Worm (Caenorhabditis elegans) whole organism, young adult: ENCODE data around the gene irld-51.

Experiments used
- F49E8.2 ChIP-seq: sonication (generic microtip); optimal IDR thresholded peaks from 3 replicates; lab custom pipeline; 2017; ENCODE audit warnings: missing genetic modification characterization, mild to moderate bottlenecking, missing compliant biosample characterization, antibody characterized with exemption, moderate library complexity; ENCODE audit not compliant: insufficient read depth
- Y53F4B.3 ChIP-seq: fragments of 200-800 bp; sonication (Bioruptor generic); IDR thresholded peaks from 2 replicates; pipeline ENCODE4 v1.3.6; 2022; ENCODE audit warnings: missing genetic modification reagents, missing genetic modification characterization, missing compliant biosample characterization
- ama-1 ChIP-seq, 3 experiments: fragments of 150-350 bp in 1 of 3; sonication (generic microtip) in 2 of 3; optimal IDR thresholded peaks; 2 replicates each; lab custom pipeline; 2014 to 2018; ENCODE audit warnings: missing biosample characterization in 2 of 3, missing genetic modification characterization in 2 of 3, missing genetic modification reagents in 2 of 3
- dox-1 ChIP-seq: fragments of 200-800 bp; sonication (Bioruptor generic); IDR thresholded peaks from 2 replicates; pipeline ENCODE4 v1.3.6; 2022; ENCODE audit warnings: missing genetic modification reagents, missing genetic modification characterization, missing compliant biosample characterization
- efl-1 ChIP-seq: fragments of 150-350 bp; optimal IDR thresholded peaks from 2 replicates; lab custom pipeline; 2014; ENCODE audit warnings: missing biosample characterization, missing genetic modification reagents, missing genetic modification characterization
- egrh-3 ChIP-seq: fragments of 200-800 bp; sonication (Bioruptor generic); IDR thresholded peaks from 2 replicates; pipeline ENCODE4 v1.3.6; 2022; ENCODE audit warnings: missing genetic modification reagents, missing genetic modification characterization, missing compliant biosample characterization
- mxl-1 ChIP-seq: sonication (generic microtip); optimal IDR thresholded peaks from 2 replicates; lab custom pipeline; 2016; ENCODE audit warnings: missing genetic modification characterization, missing compliant biosample characterization
- nfya-1 ChIP-seq: sonication (generic microtip); optimal IDR thresholded peaks from 2 replicates; lab custom pipeline; 2017; ENCODE audit warnings: antibody characterized with exemption, missing compliant biosample characterization, missing genetic modification characterization, borderline replicate concordance; ENCODE audit not compliant: insufficient read depth
- nhr-90 ChIP-seq: sonication (generic microtip); optimal IDR thresholded peaks from 2 replicates; lab custom pipeline; 2016; ENCODE audit warnings: missing genotype, mild to moderate bottlenecking, missing genetic modification characterization, missing compliant biosample characterization
- pha-4 ChIP-seq: fragments of 150-350 bp; sonication (generic microtip); optimal IDR thresholded peaks from 2 replicates; lab custom pipeline; 2014; ENCODE audit warnings: missing biosample characterization, missing genetic modification reagents, missing genetic modification characterization
- snpc-4 ChIP-seq, 5 experiments: fragments of 150-350 bp in 1 of 5; sonication (generic microtip) in 4 of 5; optimal IDR thresholded peaks; 2 replicates each; lab custom pipeline; 2014 to 2018; ENCODE audit warnings: missing genetic modification characterization in 5 of 5, missing biosample characterization in 3 of 5, antibody characterized with exemption in 2 of 5, mild to moderate bottlenecking in 2 of 5, missing compliant biosample characterization in 2 of 5, missing genotype in 2 of 5, moderate library complexity in 2 of 5, missing genetic modification reagents in 1 of 5
- unc-130 ChIP-seq: sonication (generic microtip); optimal IDR thresholded peaks from 2 replicates; lab custom pipeline; 2016; ENCODE audit warnings: missing genetic modification reagents, missing genetic modification characterization, missing compliant biosample characterization
- zim-3 ChIP-seq: sonication (generic microtip); optimal IDR thresholded peaks from 2 replicates; lab custom pipeline; 2017; ENCODE audit warnings: mild to moderate bottlenecking, missing genetic modification characterization, moderate library complexity, missing compliant biosample characterization
- ztf-22 ChIP-seq: fragments of 200-800 bp; sonication (Bioruptor generic); optimal IDR thresholded peaks from 2 replicates; lab custom pipeline; 2018; ENCODE audit warnings: mild to moderate bottlenecking, missing genetic modification characterization, moderate library complexity, missing compliant biosample characterization

ce11 chrII:2958308-2958707 lies 5.8 kb upstream of the irld-51 start, which contains the start of gene srw-60:
- TF ChIP-seq nhr-90 (tag; lab: Kevin White, UChicago): no peak
- TF ChIP-seq ama-1 (optimal IDR thresholded peaks at IDR 0.05; lab: Kevin White, UChicago): no peak
- no peak for TF ChIP-seq ama-1 (GFP tag; optimal IDR thresholded peaks at IDR 0.05; lab: Kevin White, UChicago)
- TF ChIP-seq nfya-1 (tag; lab: Kevin White, UChicago): no peak
- no peak for TF ChIP-seq mxl-1 (tag; lab: Kevin White, UChicago)
- TF ChIP-seq efl-1: no peak
- no peak for TF ChIP-seq pha-4 (tag; lab: Kevin White, UChicago)
- no peak for TF ChIP-seq zim-3 (tag; lab: Kevin White, UChicago)
- no peak for TF ChIP-seq ztf-22
- no peak for TF ChIP-seq snpc-4 (GFP tag; optimal IDR thresholded peaks at IDR 0.05; lab: Kevin White, UChicago)
- no peak for TF ChIP-seq snpc-4 (tag; optimal IDR thresholded peaks at IDR 0.05; lab: Kevin White, UChicago)
- no peak for TF ChIP-seq F49E8.2
- TF ChIP-seq dox-1 (GFP tag; lab: Robert Waterston, UW): no peak
- TF ChIP-seq egrh-3: no peak
- no peak for TF ChIP-seq Y53F4B.3 (GFP tag; lab: Robert Waterston, UW)
- no peak for TF ChIP-seq unc-130 (GFP tag; lab: Kevin White, UChicago)
